Fruit fly (Drosophila melanogaster) S2 (cell line): ENCODE data around the gene CG5326.

Source experiments
- CG8478 ChIP-seq: fragments of >200 bp; optimal IDR thresholded peaks from 2 replicates; lab custom pipeline; 2018
- CTCF ChIP-seq, 2 experiments: fragments of >200 bp; optimal IDR thresholded peaks; 2 replicates each; lab custom pipeline; 2018

DNA sequence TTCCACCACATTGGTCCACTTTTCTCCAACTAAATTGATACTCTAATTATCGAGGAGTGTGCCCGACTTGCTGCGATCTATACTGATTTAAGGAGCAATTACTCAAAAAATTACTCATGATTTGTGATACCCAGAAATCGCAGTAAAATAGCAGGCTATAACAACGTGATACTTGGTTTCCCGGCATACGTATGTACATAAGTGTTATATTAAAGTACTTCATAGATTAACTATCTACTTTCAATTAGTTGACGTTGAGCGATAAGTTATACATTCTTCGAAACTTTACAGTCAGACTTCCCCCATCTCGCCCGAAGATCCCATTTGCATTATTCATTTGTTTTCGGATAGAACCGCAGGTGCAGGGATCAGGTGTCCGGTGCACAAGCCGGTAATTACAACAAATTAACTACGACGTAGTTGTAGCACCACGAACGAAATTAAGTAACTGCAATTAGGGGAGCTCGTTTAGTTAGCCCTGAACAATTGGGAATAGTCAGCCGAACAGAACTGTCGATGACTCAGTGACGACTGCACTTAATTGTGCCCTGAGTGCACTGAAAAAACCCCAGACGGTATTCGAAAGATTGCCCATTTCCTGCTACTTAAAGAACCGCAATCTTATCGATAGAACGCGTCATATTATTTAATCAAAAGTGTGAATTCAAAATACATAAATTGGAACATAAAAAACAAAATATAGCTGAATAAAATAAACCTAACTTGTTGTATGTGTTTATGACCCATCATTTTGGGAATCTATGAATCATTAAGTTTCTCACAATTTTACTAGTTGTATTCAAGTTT lies 14.0 kb downstream of the CG5326 start:
- TF ChIP-seq CG8478 (no peak), CTCF (optimal IDR thresholded peaks at IDR 0.05; lab: Kevin White, UChicago) (no peak)
